Worm (Caenorhabditis elegans) whole organism, early embryonic: ENCODE data around the gene dnj-7.

ENCODE experiments used
- F13C5.2 ChIP-seq: sonication (generic microtip); optimal IDR thresholded peaks from 2 replicates; lab custom pipeline; 2017; ENCODE audit warnings: mild to moderate bottlenecking, missing genetic modification characterization, inconsistent platforms, missing compliant biosample characterization
- ama-1 ChIP-seq: fragments of 150-350 bp; optimal IDR thresholded peaks from 2 replicates; lab custom pipeline; 2014
- ceh-36 ChIP-seq: sonication (generic microtip); optimal IDR thresholded peaks from 2 replicates; lab custom pipeline; 2016; ENCODE audit warnings: missing genetic modification characterization, inconsistent platforms, missing compliant biosample characterization
- tra-4 ChIP-seq: sonication (generic microtip); optimal IDR thresholded peaks from 2 replicates; lab custom pipeline; 2017; ENCODE audit warnings: missing genetic modification characterization, missing compliant biosample characterization

ce11 chrX:7234074-7234453, 39.7 kb downstream of the dnj-7 start:
- TF ChIP-seq ceh-36 (no peak), F13C5.2 (tag; lab: Kevin White, UChicago) (no peak), tra-4 (tag; lab: Kevin White, UChicago) (no peak), ama-1 (lab: Kevin White, UChicago) (no peak)
